Worm (Caenorhabditis elegans) whole organism, late embryonic: ENCODE measurements around the gene rpac-19.

Experiments used
- C08G9.2 ChIP-seq: sonication (generic microtip); optimal IDR thresholded peaks from 2 replicates; lab custom pipeline; 2016; ENCODE audit warnings: mild to moderate bottlenecking, missing genetic modification characterization, moderate library complexity, missing compliant biosample characterization
- C38D4.7 ChIP-seq: fragments of 200-800 bp; sonication (Bioruptor generic); optimal IDR thresholded peaks from 2 replicates; lab custom pipeline; 2018; ENCODE audit warnings: mild to moderate bottlenecking, missing genetic modification characterization, moderate library complexity, missing compliant biosample characterization
- F13H6.1 ChIP-seq: sonication (generic microtip); optimal IDR thresholded peaks from 2 replicates; lab custom pipeline; 2016; ENCODE audit warnings: missing genetic modification characterization, missing compliant biosample characterization
- K09A11.1 ChIP-seq: sonication (generic microtip); optimal IDR thresholded peaks from 2 replicates; lab custom pipeline; 2017; ENCODE audit warnings: antibody characterized with exemption, mild to moderate bottlenecking, missing genetic modification characterization, missing compliant biosample characterization; ENCODE audit not compliant: insufficient read depth
- T23F11.4 ChIP-seq: fragments of 200-800 bp; sonication (Bioruptor generic); optimal IDR thresholded peaks from 2 replicates; lab custom pipeline; 2018; ENCODE audit warnings: mild to moderate bottlenecking, missing genetic modification characterization, missing compliant biosample characterization
- ahr-1 ChIP-seq: sonication (generic microtip); optimal IDR thresholded peaks from 2 replicates; lab custom pipeline; 2016; ENCODE audit warnings: missing genetic modification characterization, missing compliant biosample characterization
- ama-1 ChIP-seq: fragments of 150-350 bp; optimal IDR thresholded peaks from 2 replicates; lab custom pipeline; 2014
- ceh-14 ChIP-seq: sonication (generic microtip); optimal IDR thresholded peaks from 2 replicates; lab custom pipeline; 2016; ENCODE audit warnings: missing genotype, missing genetic modification characterization, missing compliant biosample characterization
- ceh-18 ChIP-seq: sonication (generic microtip); optimal IDR thresholded peaks from 2 replicates; lab custom pipeline; 2016; ENCODE audit warnings: missing genetic modification characterization, missing compliant biosample characterization
- ceh-2 ChIP-seq: sonication (generic microtip); optimal IDR thresholded peaks from 2 replicates; lab custom pipeline; 2016; ENCODE audit warnings: missing genotype, missing genetic modification characterization, missing compliant biosample characterization
- ceh-24 ChIP-seq: sonication (generic microtip); optimal IDR thresholded peaks from 2 replicates; lab custom pipeline; 2016; ENCODE audit warnings: mild to moderate bottlenecking, missing genetic modification characterization, missing compliant biosample characterization
- ceh-34 ChIP-seq: sonication (generic microtip); optimal IDR thresholded peaks from 2 replicates; lab custom pipeline; 2016; ENCODE audit warnings: mild to moderate bottlenecking, missing genetic modification characterization, missing compliant biosample characterization
- ceh-45 ChIP-seq: fragments of 200-800 bp; sonication (Bioruptor generic); IDR thresholded peaks from 2 replicates; pipeline ENCODE4 v1.3.6; 2022; ENCODE audit warnings: missing genetic modification reagents, missing genetic modification characterization, missing compliant biosample characterization
- che-1 ChIP-seq: sonication (generic microtip); optimal IDR thresholded peaks from 2 replicates; lab custom pipeline; 2016; ENCODE audit warnings: mild to moderate bottlenecking, missing genetic modification characterization, missing compliant biosample characterization
- dmd-4 ChIP-seq: sonication (generic microtip); optimal IDR thresholded peaks from 2 replicates; lab custom pipeline; 2016; ENCODE audit warnings: borderline replicate concordance, missing genetic modification characterization, missing compliant biosample characterization
- dve-1 ChIP-seq: sonication (generic microtip); optimal IDR thresholded peaks from 2 replicates; lab custom pipeline; 2017; ENCODE audit warnings: antibody characterized with exemption, mild to moderate bottlenecking, missing genetic modification characterization, missing compliant biosample characterization
- elt-2 ChIP-seq: sonication (generic microtip); optimal IDR thresholded peaks from 2 replicates; lab custom pipeline; 2016; ENCODE audit warnings: missing genetic modification reagents, missing genetic modification characterization, missing compliant biosample characterization
- eyg-1 ChIP-seq: sonication (generic microtip); optimal IDR thresholded peaks from 2 replicates; lab custom pipeline; 2016; ENCODE audit warnings: missing genotype, missing genetic modification characterization, missing compliant biosample characterization
- fax-1 ChIP-seq: sonication (generic microtip); optimal IDR thresholded peaks from 2 replicates; lab custom pipeline; 2016; ENCODE audit warnings: missing genotype, missing genetic modification characterization, missing compliant biosample characterization
- fkh-10 ChIP-seq: fragments of 150-350 bp; optimal IDR thresholded peaks from 2 replicates; lab custom pipeline; 2014; ENCODE audit warnings: missing biosample characterization, missing genetic modification reagents, missing genetic modification characterization
- gmeb-2 ChIP-seq: sonication (generic microtip); optimal IDR thresholded peaks from 2 replicates; lab custom pipeline; 2016; ENCODE audit warnings: missing genetic modification characterization, inconsistent platforms, missing compliant biosample characterization
- hlh-6 ChIP-seq: sonication (generic microtip); optimal IDR thresholded peaks from 2 replicates; lab custom pipeline; 2016; ENCODE audit warnings: missing genotype, missing genetic modification characterization, missing compliant biosample characterization
- lim-6 ChIP-seq: sonication (generic microtip); optimal IDR thresholded peaks from 2 replicates; lab custom pipeline; 2016; ENCODE audit warnings: missing genetic modification characterization, missing compliant biosample characterization
- mec-3 ChIP-seq: sonication (generic microtip); optimal IDR thresholded peaks from 2 replicates; lab custom pipeline; 2016; ENCODE audit warnings: borderline replicate concordance, missing genetic modification characterization, missing compliant biosample characterization
- nfya-1 ChIP-seq: sonication (generic microtip); optimal IDR thresholded peaks from 2 replicates; lab custom pipeline; 2017; ENCODE audit warnings: missing genetic modification characterization, mild to moderate bottlenecking, missing compliant biosample characterization, antibody characterized with exemption, moderate library complexity
- nhr-11 ChIP-seq: fragments of 150-350 bp; optimal IDR thresholded peaks from 2 replicates; lab custom pipeline; 2014; ENCODE audit warnings: missing biosample characterization, missing genetic modification characterization
- odd-2 ChIP-seq: sonication (generic microtip); optimal IDR thresholded peaks from 2 replicates; lab custom pipeline; 2017; ENCODE audit warnings: antibody characterized with exemption, mild to moderate bottlenecking, missing genetic modification characterization, missing compliant biosample characterization
- pag-3 ChIP-seq: sonication (generic microtip); optimal IDR thresholded peaks from 2 replicates; lab custom pipeline; 2016; ENCODE audit warnings: missing compliant biosample characterization, missing genetic modification characterization, borderline replicate concordance
- pat-9 ChIP-seq: fragments of 200-800 bp; sonication (Bioruptor generic); optimal IDR thresholded peaks from 2 replicates; lab custom pipeline; 2018; ENCODE audit warnings: mild to moderate bottlenecking, missing genetic modification characterization, moderate library complexity, missing compliant biosample characterization
- pha-2 ChIP-seq: sonication (generic microtip); optimal IDR thresholded peaks from 2 replicates; lab custom pipeline; 2017; ENCODE audit warnings: mild to moderate bottlenecking, missing genetic modification characterization, missing compliant biosample characterization
- pha-4 ChIP-seq: fragments of 150-350 bp; optimal IDR thresholded peaks from 2 replicates; lab custom pipeline; 2018; ENCODE audit warnings: missing biosample characterization, missing genetic modification reagents, missing genetic modification characterization
- pros-1 ChIP-seq: fragments of 150-350 bp; optimal IDR thresholded peaks from 2 replicates; lab custom pipeline; 2014; ENCODE audit warnings: missing biosample characterization, missing genetic modification reagents, missing genetic modification characterization
- ref-2 ChIP-seq: sonication (generic microtip); optimal IDR thresholded peaks from 2 replicates; lab custom pipeline; 2016; ENCODE audit warnings: missing genetic modification characterization, missing compliant biosample characterization
- rnt-1 ChIP-seq: sonication (generic microtip); optimal IDR thresholded peaks from 2 replicates; lab custom pipeline; 2016; ENCODE audit warnings: missing genetic modification characterization, missing compliant biosample characterization
- sox-2 ChIP-seq: fragments of 200-800 bp; sonication (Bioruptor generic); IDR thresholded peaks from 2 replicates; pipeline ENCODE4 v1.3.6; 2022; ENCODE audit warnings: missing genetic modification reagents, missing genetic modification characterization, missing compliant biosample characterization
- sox-4 ChIP-seq: sonication (generic microtip); optimal IDR thresholded peaks from 2 replicates; lab custom pipeline; 2017; ENCODE audit warnings: mild to moderate bottlenecking, missing genetic modification characterization, inconsistent platforms, missing compliant biosample characterization
- syd-9 ChIP-seq: sonication (generic microtip); optimal IDR thresholded peaks from 2 replicates; lab custom pipeline; 2016; ENCODE audit warnings: mild to moderate bottlenecking, missing genetic modification characterization, moderate library complexity, missing compliant biosample characterization
- tbx-2 ChIP-seq: sonication (generic microtip); optimal IDR thresholded peaks from 2 replicates; lab custom pipeline; 2016; ENCODE audit warnings: missing genetic modification characterization, missing compliant biosample characterization
- ttx-3 ChIP-seq: sonication (generic microtip); optimal IDR thresholded peaks from 2 replicates; lab custom pipeline; 2016; ENCODE audit warnings: missing genetic modification reagents, missing genetic modification characterization, missing compliant biosample characterization
- unc-42 ChIP-seq: sonication (generic microtip); optimal IDR thresholded peaks from 2 replicates; lab custom pipeline; 2016; ENCODE audit warnings: missing genotype, missing genetic modification characterization, missing compliant biosample characterization
- unc-55 ChIP-seq: sonication (generic microtip); optimal IDR thresholded peaks from 2 replicates; lab custom pipeline; 2017; ENCODE audit warnings: missing biosample characterization, missing genetic modification reagents, missing genetic modification characterization

The rpac-19 gene

ce11 chrIII:9619079-9619761 lies 10.5 kb downstream of the rpac-19 start, which contains the start of gene hlh-11 (continued):
- no peak for TF ChIP-seq ceh-2 (tag; lab: Kevin White, UChicago)
- TF ChIP-seq ceh-24 = no peak
- TF ChIP-seq lim-6 (tag; lab: Kevin White, UChicago) = no peak
- no peak for TF ChIP-seq elt-2
- no peak for TF ChIP-seq pha-2 (tag; lab: Kevin White, UChicago)
- peak; percentile 57 for TF ChIP-seq rnt-1
- TF ChIP-seq eyg-1 (tag; lab: Kevin White, UChicago) = no peak
- TF ChIP-seq ahr-1 (tag; lab: Kevin White, UChicago) = no peak
- TF ChIP-seq syd-9 (tag; lab: Kevin White, UChicago) = peak; percentile 3
- peak; percentile 77 for TF ChIP-seq nfya-1
- peak; percentile 35 for TF ChIP-seq pat-9 (tag; lab: Kevin White, UChicago)
- peak; percentile 59 for TF ChIP-seq ceh-34 (tag; lab: Kevin White, UChicago)
- TF ChIP-seq ceh-14 = peak; percentile 26
- TF ChIP-seq T23F11.4 (GFP tag; lab: Kevin White, UChicago) = no peak
- no peak for TF ChIP-seq sox-2
- TF ChIP-seq gmeb-2 = no peak
- TF ChIP-seq C38D4.7 (GFP tag; lab: Kevin White, UChicago) = no peak
- TF ChIP-seq K09A11.1 (tag; lab: Kevin White, UChicago) = peak; percentile 17
- no peak for TF ChIP-seq ama-1 (lab: Kevin White, UChicago)
- TF ChIP-seq che-1 (tag; lab: Kevin White, UChicago) = no peak
- no peak for TF ChIP-seq pag-3 (tag; lab: Kevin White, UChicago)
- TF ChIP-seq ref-2 = no peak
- TF ChIP-seq unc-42 (tag; lab: Kevin White, UChicago) = peak; percentile 59
- TF ChIP-seq fkh-10 (GFP tag; lab: Kevin White, UChicago) = no peak
- TF ChIP-seq F13H6.1 = peak; percentile 71
- no peak for TF ChIP-seq ttx-3
- TF ChIP-seq mec-3 (tag; lab: Kevin White, UChicago) = no peak
- TF ChIP-seq dmd-4 (tag; lab: Kevin White, UChicago) = no peak

- TF ChIP-seq pha-2 (tag; lab: Kevin White, UChicago) (no peak), unc-55 (GFP tag; lab: Kevin White, UChicago) (no peak), F13H6.1 (no peak), gmeb-2 (no peak), nfya-1 (peak; percentile 52), tbx-2 (tag; lab: Kevin White, UChicago) (no peak)
Observed at ce11 chrIII:9617599-9618262, 12.0 kb downstream of the rpac-19 start.

DNA sequence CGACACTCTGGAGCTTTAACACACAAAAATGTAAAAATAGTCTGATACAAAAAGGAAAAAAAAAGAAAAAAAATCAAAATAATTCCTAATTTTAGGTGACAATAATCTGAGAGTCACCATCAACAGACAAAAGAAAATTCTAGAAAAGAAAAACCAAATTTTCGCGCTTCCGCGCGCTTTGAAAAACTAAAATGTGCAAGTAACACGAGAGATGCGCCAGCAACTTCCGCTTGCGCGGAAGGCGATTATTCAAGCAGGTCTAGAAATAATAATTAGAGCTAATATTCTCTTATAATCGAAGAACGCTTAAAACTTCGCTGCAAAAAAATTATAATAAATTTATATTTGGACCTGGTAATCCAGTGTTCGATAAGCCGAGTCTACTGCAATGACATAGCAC lies 12.8 kb downstream of the rpac-19 start:
- TF ChIP-seq unc-55 (GFP tag; lab: Kevin White, UChicago) = no peak
- TF ChIP-seq ceh-45 (GFP tag; lab: Robert Waterston, UW) = no peak
- no peak for TF ChIP-seq sox-4 (tag; lab: Kevin White, UChicago)
- TF ChIP-seq fax-1 (tag; lab: Kevin White, UChicago) = no peak
- TF ChIP-seq nhr-11 (tag; lab: Kevin White, UChicago) = no peak
- TF ChIP-seq pha-4 (tag; lab: Kevin White, UChicago) = no peak
- no peak for TF ChIP-seq K09A11.1 (tag; lab: Kevin White, UChicago)
- TF ChIP-seq dve-1 (tag; lab: Kevin White, UChicago) = no peak
- no peak for TF ChIP-seq odd-2 (tag; lab: Kevin White, UChicago)
- no peak for TF ChIP-seq ahr-1 (tag; lab: Kevin White, UChicago)
- TF ChIP-seq C38D4.7 (GFP tag; lab: Kevin White, UChicago) = no peak
- no peak for TF ChIP-seq C08G9.2 (tag; lab: Kevin White, UChicago)
- TF ChIP-seq ama-1 (lab: Kevin White, UChicago) = no peak
- no peak for TF ChIP-seq pros-1
- no peak for TF ChIP-seq ceh-34 (tag; lab: Kevin White, UChicago)
- TF ChIP-seq elt-2 = no peak
- no peak for TF ChIP-seq hlh-6 (tag; lab: Kevin White, UChicago)
- no peak for TF ChIP-seq ceh-18 (tag; lab: Kevin White, UChicago)
